Fruit fly (Drosophila melanogaster): ENCODE data around the gene TfIIB.

The TfIIB gene

dm6 chr2L:10437317-10437716 is 6.2 kb downstream of the TfIIB start, which contains the start of gene STUB1 (continued):
- TF ChIP-seq mld (GFP tag; IDR thresholded peaks at IDR 0.05; ENCODE audit: partially characterized antibody) (peak; percentile 98), CG12219 (GFP tag; optimal IDR thresholded peaks at IDR 0.05) (no peak), ci (GFP tag; IDR thresholded peaks at IDR 0.05) (no peak; the same call in 2 of the 3 replicates), CG4404 (GFP tag; IDR thresholded peaks at IDR 0.05) (no peak), PHDP (tag; optimal IDR thresholded peaks at IDR 0.05) (no peak), CG7987 (GFP tag; optimal IDR thresholded peaks at IDR 0.05) (no peak), HmgD (GFP tag; optimal IDR thresholded peaks at IDR 0.05) (peak; percentile 29), eve (GFP tag; optimal IDR thresholded peaks at IDR 0.05) (no peak), Ssrp (tag; optimal IDR thresholded peaks at IDR 0.05) (no peak), dmrt99B (tag; optimal IDR thresholded peaks at IDR 0.05) (no peak), pita (GFP tag; optimal IDR thresholded peaks at IDR 0.05) (no peak), CG12155 (GFP tag; optimal IDR thresholded peaks at IDR 0.05) (no peak), Rx (GFP tag; IDR thresholded peaks at IDR 0.05) (no peak), Hand (GFP tag; optimal IDR thresholded peaks at IDR 0.05) (no peak), repo (GFP tag; optimal IDR thresholded peaks at IDR 0.05) (peak; percentile 8), Meics (GFP tag; optimal IDR thresholded peaks at IDR 0.05) (no peak), CG17328 (GFP tag; IDR thresholded peaks at IDR 0.05) (no peak), Dp (GFP tag; optimal IDR thresholded peaks at IDR 0.05) (peak; percentile 81), Elba2 (GFP tag; optimal IDR thresholded peaks at IDR 0.05) (no peak), Poxn (GFP tag; IDR thresholded peaks at IDR 0.05) (no peak), slbo (GFP tag; IDR thresholded peaks at IDR 0.05) (no peak; the same call in 1 of the 2 replicates), tap (tag; optimal IDR thresholded peaks at IDR 0.05) (no peak), CG3065 (GFP tag; optimal IDR thresholded peaks at IDR 0.05) (no peak), CG32767 (GFP tag; IDR thresholded peaks at IDR 0.05) (no peak), Lim3 (GFP tag; IDR thresholded peaks at IDR 0.05) (no peak), br (optimal IDR thresholded peaks at IDR 0.05) (no peak), CG1024 (GFP tag; IDR thresholded peaks at IDR 0.05) (no peak), CG11504 (tag; optimal IDR thresholded peaks at IDR 0.05) (no peak), jing (GFP tag; optimal IDR thresholded peaks at IDR 0.05) (no peak), CG31365 (tag; optimal IDR thresholded peaks at IDR 0.05) (no peak), h (optimal IDR thresholded peaks at IDR 0.05) (no peak), Sry-β (GFP tag; optimal IDR thresholded peaks at IDR 0.05) (no peak), CG34224 (GFP tag; IDR thresholded peaks at IDR 0.05; ENCODE audit: partially characterized antibody) (peak; percentile 98), CG12659 (GFP tag; optimal IDR thresholded peaks at IDR 0.05) (peak; percentile 66), CG2875 (GFP tag; optimal IDR thresholded peaks at IDR 0.05) (no peak), C15 (GFP tag; IDR thresholded peaks at IDR 0.05) (no peak), Dad (GFP tag; optimal IDR thresholded peaks at IDR 0.05) (peak; percentile 8), CG18011 (GFP tag; optimal IDR thresholded peaks at IDR 0.05) (no peak), Pdp1 (GFP tag; optimal IDR thresholded peaks at IDR 0.05) (no peak), Oli (tag; optimal IDR thresholded peaks at IDR 0.05) (no peak), CG1602 (GFP tag; optimal IDR thresholded peaks at IDR 0.05) (no peak), Gug (GFP tag; IDR thresholded peaks at IDR 0.05) (peak; percentile 57; the same call in 1 of the 4 replicates), CG16779 (GFP tag; IDR thresholded peaks at IDR 0.05) (no peak), CG12391 (tag; optimal IDR thresholded peaks at IDR 0.05) (no peak), CG8388 (GFP tag; optimal IDR thresholded peaks at IDR 0.05) (no peak), chn (GFP tag; optimal IDR thresholded peaks at IDR 0.05) (peak; percentile 15), CG6683 (GFP tag; optimal IDR thresholded peaks at IDR 0.05) (no peak), crp (GFP tag; optimal IDR thresholded peaks at IDR 0.05) (no peak), sima (GFP tag; optimal IDR thresholded peaks at IDR 0.05) (no peak), CG9437 (GFP tag; optimal IDR thresholded peaks at IDR 0.05) (no peak), Nf-YB (GFP tag; optimal IDR thresholded peaks at IDR 0.05) (no peak), stwl (tag; optimal IDR thresholded peaks at IDR 0.05) (peak; percentile 53)
